Worm (Caenorhabditis elegans) whole organism, early embryonic: ENCODE measurements around the gene W09G12.6.
"Not testable (repeated sequence)": the region's sequence is repeated elsewhere in the genome, so short reads cannot be mapped to it uniquely, and the experiment has no call there.

ENCODE experiments used
- B0310.2 ChIP-seq: sonication (generic microtip); optimal IDR thresholded peaks from 2 replicates; lab custom pipeline; 2016; ENCODE audit warnings: mild to moderate bottlenecking, missing genetic modification characterization, missing compliant biosample characterization
- aly-1 ChIP-seq: sonication (generic microtip); optimal IDR thresholded peaks from 2 replicates; lab custom pipeline; 2016; ENCODE audit warnings: missing genetic modification characterization, missing compliant biosample characterization
- ama-1 ChIP-seq: fragments of 150-350 bp; optimal IDR thresholded peaks from 2 replicates; lab custom pipeline; 2014
- ceh-13 ChIP-seq: fragments of 200-800 bp; sonication (Bioruptor generic); optimal IDR thresholded peaks from 2 replicates; lab custom pipeline; 2018; ENCODE audit warnings: mild to moderate bottlenecking, missing genetic modification characterization, missing compliant biosample characterization
- flt-1 ChIP-seq: fragments of 200-800 bp; sonication (Bioruptor generic); IDR thresholded peaks from 2 replicates; pipeline ENCODE4 v1.3.6; 2022; ENCODE audit warnings: missing genetic modification characterization, missing compliant biosample characterization
- hmbx-1 ChIP-seq: sonication (generic microtip); optimal IDR thresholded peaks from 2 replicates; lab custom pipeline; 2016; ENCODE audit warnings: mild to moderate bottlenecking, missing genetic modification characterization, missing compliant biosample characterization
- hmg-4 ChIP-seq: fragments of 200-800 bp; sonication (Bioruptor generic); optimal IDR thresholded peaks from 2 replicates; lab custom pipeline; 2018; ENCODE audit warnings: mild to moderate bottlenecking, missing genetic modification characterization, missing compliant biosample characterization
- hnd-1 ChIP-seq: sonication (generic microtip); optimal IDR thresholded peaks from 2 replicates; lab custom pipeline; 2016; ENCODE audit warnings: missing genetic modification characterization, missing compliant biosample characterization
- pes-1 ChIP-seq: fragments of 200-800 bp; sonication (Bioruptor generic); IDR thresholded peaks from 2 replicates; pipeline ENCODE4 v1.3.6; 2022; ENCODE audit warnings: missing genetic modification reagents, missing genetic modification characterization, missing compliant biosample characterization
- scrt-1 ChIP-seq: fragments of 200-800 bp; sonication (Bioruptor generic); IDR thresholded peaks from 2 replicates; pipeline ENCODE4 v1.3.6; 2022; ENCODE audit warnings: missing genetic modification characterization, missing compliant biosample characterization
- sea-1 ChIP-seq: fragments of 200-800 bp; sonication (Bioruptor generic); conservative IDR thresholded peaks from 2 replicates; pipeline ENCODE4 v1.3.6; 2022; ENCODE audit warnings: missing genetic modification characterization, missing compliant biosample characterization
- tbx-11 ChIP-seq: fragments of 200-800 bp; sonication (Bioruptor generic); IDR thresholded peaks from 2 replicates; pipeline ENCODE4 v1.3.6; 2022; ENCODE audit warnings: missing genetic modification characterization, missing compliant biosample characterization
- tbx-37 ChIP-seq: fragments of 200-800 bp; sonication (Bioruptor generic); conservative IDR thresholded peaks from 2 replicates; pipeline ENCODE4 v1.3.6; 2022; ENCODE audit warnings: missing genetic modification reagents, missing genetic modification characterization, missing compliant biosample characterization
- tra-4 ChIP-seq: sonication (generic microtip); optimal IDR thresholded peaks from 2 replicates; lab custom pipeline; 2017; ENCODE audit warnings: missing genetic modification characterization, missing compliant biosample characterization

DNA sequence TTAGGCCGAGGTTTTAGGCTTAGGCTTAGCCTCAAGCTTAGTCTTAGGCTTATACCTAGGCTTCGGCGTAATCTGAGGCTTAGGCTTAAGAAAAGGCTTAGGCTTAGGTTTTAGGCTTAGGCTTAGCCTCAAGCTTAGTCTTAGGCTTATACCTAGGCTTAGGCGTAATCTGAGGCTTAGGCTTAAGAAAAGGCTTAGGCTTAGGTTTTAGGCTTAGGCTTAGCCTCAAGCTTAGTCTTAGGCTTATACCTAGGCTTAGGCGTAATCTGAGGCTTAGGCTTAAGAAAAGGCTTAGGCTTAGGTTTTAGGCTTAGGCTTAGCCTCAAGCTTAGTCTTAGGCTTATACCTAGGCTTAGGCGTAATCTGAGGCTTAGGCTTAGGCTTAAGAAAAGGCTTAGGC is 14.4 kb upstream of the W09G12.6 start:
- TF ChIP-seq flt-1 (GFP tag; lab: Robert Waterston, UW); ama-1; scrt-1 (GFP tag; lab: Robert Waterston, UW); B0310.2 (tag; lab: Kevin White, UChicago); aly-1 (tag; lab: Kevin White, UChicago); hmbx-1 (tag; lab: Kevin White, UChicago); tra-4; tbx-37; ceh-13 (GFP tag; lab: Kevin White, UChicago); pes-1 (GFP tag; lab: Robert Waterston, UW); tbx-11 (GFP tag; lab: Robert Waterston, UW); sea-1 (GFP tag; lab: Robert Waterston, UW); hmg-4; hnd-1 (tag; lab: Kevin White, UChicago): not testable (repeated sequence)
